Worm (Caenorhabditis elegans) whole organism, early embryonic: ENCODE measurements around the gene lgc-56.
A peak's percentile ranks its signal among the peaks of the same experiment; 100 is the strongest.
"Not testable (repeated sequence)": the region's sequence is repeated elsewhere in the genome, so short reads cannot be mapped to it uniquely, and the experiment has no call there.

ENCODE experiments used
- pes-1 ChIP-seq: fragments of 200-800 bp; sonication (Bioruptor generic); IDR thresholded peaks from 2 replicates; pipeline ENCODE4 v1.3.6; 2022; ENCODE audit warnings: missing genetic modification reagents, missing genetic modification characterization, missing compliant biosample characterization
- sea-1 ChIP-seq: fragments of 200-800 bp; sonication (Bioruptor generic); conservative IDR thresholded peaks from 2 replicates; pipeline ENCODE4 v1.3.6; 2022; ENCODE audit warnings: missing genetic modification characterization, missing compliant biosample characterization

ce11 chrII:5097463-5097862 lies 32.7 kb upstream of the lgc-56 start:
- TF ChIP-seq sea-1 (GFP tag; lab: Robert Waterston, UW), result peak; percentile 89
- TF ChIP-seq pes-1 (GFP tag; lab: Robert Waterston, UW), result not testable (repeated sequence)
